Worm (Caenorhabditis elegans): ENCODE data around the gene F26G1.5.

ce11 chrII:4726750-4727384, 44.3 kb downstream of the F26G1.5 start:
- TF ChIP-seq ztf-29 (GFP tag; IDR thresholded peaks at IDR 0.05) (no peak), cog-1 (tag; optimal IDR thresholded peaks at IDR 0.05) (no peak), ztf-23 (GFP tag; IDR thresholded peaks at IDR 0.05) (no peak), klf-2 (GFP tag; conservative IDR thresholded peaks at IDR 0.05) (no peak), ref-1 (GFP tag; conservative IDR thresholded peaks at IDR 0.05) (no peak), flt-1 (GFP tag; IDR thresholded peaks at IDR 0.05) (no peak)
